Worm (Caenorhabditis elegans) whole organism, L4 larva: Measurements from ENCODE around the gene sap-49.

Experiments
- F10B5.3 ChIP-seq: sonication (generic microtip); optimal IDR thresholded peaks from 2 replicates; lab custom pipeline; 2016; ENCODE audit warnings: mild to moderate bottlenecking, missing genetic modification characterization, missing compliant biosample characterization
- F26F4.8 ChIP-seq: fragments of 200-800 bp; sonication (Bioruptor generic); conservative IDR thresholded peaks from 2 replicates; pipeline ENCODE4 v1.3.6; 2022; ENCODE audit warnings: missing genetic modification characterization, missing compliant biosample characterization
- F37D6.2 ChIP-seq: sonication (generic microtip); optimal IDR thresholded peaks from 2 replicates; lab custom pipeline; 2016; ENCODE audit warnings: mild to moderate bottlenecking, missing genetic modification characterization, missing compliant biosample characterization
- F49E8.2 ChIP-seq: sonication (generic microtip); optimal IDR thresholded peaks from 2 replicates; lab custom pipeline; 2016; ENCODE audit warnings: missing compliant biosample characterization, mild to moderate bottlenecking, missing genetic modification characterization, borderline replicate concordance
- R02D3.7 ChIP-seq: fragments of 150-350 bp; sonication (generic microtip); optimal IDR thresholded peaks from 3 replicates; lab custom pipeline; 2014; ENCODE audit warnings: missing biosample characterization, missing genetic modification characterization
- T20F7.1 ChIP-seq: fragments of 200-800 bp; sonication (Bioruptor generic); optimal IDR thresholded peaks from 2 replicates; lab custom pipeline; 2018; ENCODE audit warnings: mild to moderate bottlenecking, missing genetic modification characterization, missing compliant biosample characterization
- Y105C5A.15 ChIP-seq: fragments of 200-800 bp; sonication (Bioruptor generic); IDR thresholded peaks from 2 replicates; pipeline ENCODE4 v1.3.6; 2022; ENCODE audit warnings: missing genetic modification characterization, missing compliant biosample characterization
- ZK546.5 ChIP-seq, 2 experiments: sonication (generic microtip); optimal IDR thresholded peaks; 2 replicates each; lab custom pipeline; 2017; ENCODE audit warnings: missing biosample characterization in 2 of 2, missing genetic modification characterization in 2 of 2
- aha-1 ChIP-seq: fragments of 150-350 bp; peaks from one replicate; lab custom pipeline; 2014; ENCODE audit warnings: missing biosample characterization, missing genetic modification characterization
- ama-1 ChIP-seq: fragments of 150-350 bp; optimal IDR thresholded peaks from 2 replicates; lab custom pipeline; 2014; ENCODE audit warnings: inconsistent platforms, mixed read lengths
- arid-1 ChIP-seq: fragments of 200-800 bp; sonication (Bioruptor generic); conservative IDR thresholded peaks from 2 replicates; pipeline ENCODE4 v1.3.6; 2022; ENCODE audit warnings: missing genetic modification reagents, missing genetic modification characterization, missing compliant biosample characterization
- attf-4 ChIP-seq: sonication (generic microtip); optimal IDR thresholded peaks from 3 replicates; lab custom pipeline; 2017; ENCODE audit warnings: missing biosample characterization, missing genetic modification characterization
- ceh-32 ChIP-seq: sonication (generic microtip); optimal IDR thresholded peaks from 2 replicates; lab custom pipeline; 2016; ENCODE audit warnings: mild to moderate bottlenecking, missing genetic modification characterization, missing compliant biosample characterization; ENCODE audit not compliant: poor library complexity
- ceh-44 ChIP-seq: fragments of 200-800 bp; sonication (Bioruptor generic); IDR thresholded peaks from 2 replicates; pipeline ENCODE4 v1.3.6; 2022; ENCODE audit warnings: missing genetic modification reagents, missing genetic modification characterization, missing compliant biosample characterization
- ceh-62 ChIP-seq: sonication (generic microtip); optimal IDR thresholded peaks from 2 replicates; lab custom pipeline; 2017; ENCODE audit warnings: missing biosample characterization, missing genetic modification characterization
- ctbp-1 ChIP-seq: fragments of 200-800 bp; sonication (Bioruptor generic); IDR thresholded peaks from 2 replicates; pipeline ENCODE4 v1.3.6; 2022; ENCODE audit warnings: missing genetic modification reagents, missing genetic modification characterization, missing compliant biosample characterization
- daf-12 ChIP-seq: fragments of 150-350 bp; optimal IDR thresholded peaks from 2 replicates; lab custom pipeline; 2014; ENCODE audit warnings: missing biosample characterization, missing genetic modification reagents, missing genetic modification characterization
- dmd-9 ChIP-seq: fragments of 200-800 bp; sonication (Bioruptor generic); IDR thresholded peaks from 2 replicates; pipeline ENCODE4 v1.3.6; 2022; ENCODE audit warnings: missing genetic modification reagents, missing genetic modification characterization, missing compliant biosample characterization
- duxl-1 ChIP-seq: sonication (generic microtip); optimal IDR thresholded peaks from 2 replicates; lab custom pipeline; 2016; ENCODE audit warnings: mild to moderate bottlenecking, missing genetic modification characterization, moderate library complexity, missing compliant biosample characterization; ENCODE audit not compliant: poor library complexity
- fos-1 ChIP-seq: fragments of 150-350 bp; optimal IDR thresholded peaks from 2 replicates; lab custom pipeline; 2014; ENCODE audit warnings: missing biosample characterization, missing genetic modification characterization
- gei-8 ChIP-seq: fragments of 200-800 bp; sonication (Bioruptor generic); optimal IDR thresholded peaks from 2 replicates; lab custom pipeline; 2018; ENCODE audit warnings: mild to moderate bottlenecking, missing genetic modification characterization, missing compliant biosample characterization
- hlh-30 ChIP-seq: sonication (generic microtip); optimal IDR thresholded peaks from 2 replicates; lab custom pipeline; 2017; ENCODE audit warnings: antibody characterized with exemption, mild to moderate bottlenecking, missing genetic modification characterization, missing compliant biosample characterization; ENCODE audit not compliant: insufficient read depth
- jun-1 ChIP-seq: fragments of 150-350 bp; optimal IDR thresholded peaks from 2 replicates; lab custom pipeline; 2014; ENCODE audit warnings: missing biosample characterization, missing genetic modification reagents, missing genetic modification characterization
- lim-7 ChIP-seq: fragments of 200-800 bp; sonication (Bioruptor generic); IDR thresholded peaks from 2 replicates; pipeline ENCODE4 v1.3.6; 2022; ENCODE audit warnings: missing genetic modification characterization, missing compliant biosample characterization
- lin-1 ChIP-seq: fragments of 200-800 bp; sonication (Bioruptor generic); IDR thresholded peaks from 2 replicates; pipeline ENCODE4 v1.3.6; 2022; ENCODE audit warnings: missing genetic modification reagents, missing genetic modification characterization, missing compliant biosample characterization
- lin-13 ChIP-seq: fragments of 150-350 bp; optimal IDR thresholded peaks from 2 replicates; lab custom pipeline; 2014; ENCODE audit warnings: missing biosample characterization, missing genetic modification reagents, missing genetic modification characterization
- lin-38 ChIP-seq: fragments of 200-800 bp; sonication (Bioruptor generic); IDR thresholded peaks from 2 replicates; pipeline ENCODE4 v1.3.6; 2022; ENCODE audit warnings: missing genetic modification reagents, missing genetic modification characterization, missing compliant biosample characterization
- lin-39 ChIP-seq: fragments of 150-350 bp; optimal IDR thresholded peaks from 2 replicates; lab custom pipeline; 2014; ENCODE audit warnings: missing biosample characterization, missing genetic modification reagents, missing genetic modification characterization
- madf-5 ChIP-seq, 2 experiments: fragments of 200-800 bp; sonication (Bioruptor generic); IDR thresholded peaks; 2 replicates each; pipeline ENCODE4 v1.3.6; 2022; ENCODE audit warnings: missing compliant biosample characterization in 2 of 2, missing genetic modification characterization in 2 of 2
- madf-9 ChIP-seq: fragments of 200-800 bp; sonication (Bioruptor generic); conservative IDR thresholded peaks from 2 replicates; pipeline ENCODE4 v1.3.6; 2022; ENCODE audit warnings: missing genetic modification reagents, missing genetic modification characterization, missing compliant biosample characterization
- mep-1 ChIP-seq: fragments of 150-350 bp; sonication (generic microtip); optimal IDR thresholded peaks from 3 replicates; lab custom pipeline; 2014; ENCODE audit warnings: missing biosample characterization, missing genetic modification characterization
- mxl-2 ChIP-seq: fragments of 200-800 bp; sonication (Bioruptor generic); conservative IDR thresholded peaks from 2 replicates; pipeline ENCODE4 v1.3.6; 2022; ENCODE audit warnings: missing genetic modification reagents, missing genetic modification characterization, missing compliant biosample characterization
- nhr-10 ChIP-seq: fragments of 150-350 bp; optimal IDR thresholded peaks from 2 replicates; lab custom pipeline; 2014; ENCODE audit warnings: missing biosample characterization, missing genetic modification characterization
- nhr-11 ChIP-seq: fragments of 150-350 bp; optimal IDR thresholded peaks from 2 replicates; lab custom pipeline; 2014; ENCODE audit warnings: missing biosample characterization, missing genetic modification characterization
- nhr-111 ChIP-seq: fragments of 200-800 bp; sonication (Bioruptor generic); optimal IDR thresholded peaks from 2 replicates; lab custom pipeline; 2018; ENCODE audit warnings: mild to moderate bottlenecking, missing genetic modification characterization, missing compliant biosample characterization
- nhr-25 ChIP-seq: sonication (generic microtip); optimal IDR thresholded peaks from 2 replicates; lab custom pipeline; 2017; ENCODE audit warnings: missing genetic modification characterization, mild to moderate bottlenecking, missing compliant biosample characterization, antibody characterized with exemption, moderate library complexity, borderline replicate concordance; ENCODE audit not compliant: insufficient read depth
- nhr-28 ChIP-seq: fragments of 150-350 bp; optimal IDR thresholded peaks from 2 replicates; lab custom pipeline; 2014; ENCODE audit warnings: missing biosample characterization, missing genetic modification characterization
- nhr-48 ChIP-seq: sonication (generic microtip); optimal IDR thresholded peaks from 2 replicates; lab custom pipeline; 2016; ENCODE audit warnings: mild to moderate bottlenecking, missing genetic modification characterization, missing compliant biosample characterization
- pha-4 ChIP-seq, 2 experiments: fragments of 150-350 bp in 1 of 2; fragments of 200-800 bp in 1 of 2; sonication (Bioruptor generic) in 1 of 2; IDR thresholded peaks in 1 of 2; optimal IDR thresholded peaks in 1 of 2; 2 replicates each; pipeline versions ENCODE4 v1.3.6 to Lab custom; 2014 to 2022; ENCODE audit warnings: missing genetic modification characterization in 2 of 2, missing genetic modification reagents in 2 of 2, missing biosample characterization in 1 of 2, missing compliant biosample characterization in 1 of 2
- pqm-1 ChIP-seq: sonication (generic microtip); optimal IDR thresholded peaks from 2 replicates; lab custom pipeline; 2017; ENCODE audit warnings: missing biosample characterization, missing genetic modification characterization
- saeg-2 ChIP-seq: fragments of 200-800 bp; sonication (Bioruptor generic); IDR thresholded peaks from 2 replicates; pipeline ENCODE4 v1.3.6; 2022; ENCODE audit warnings: missing genetic modification reagents, missing genetic modification characterization, missing compliant biosample characterization
- sdz-12 ChIP-seq: fragments of 200-800 bp; sonication (Bioruptor generic); optimal IDR thresholded peaks from 2 replicates; lab custom pipeline; 2018; ENCODE audit warnings: mild to moderate bottlenecking, missing genetic modification characterization, missing compliant biosample characterization
- skn-1 ChIP-seq: fragments of 150-350 bp; optimal IDR thresholded peaks from 2 replicates; lab custom pipeline; 2014; ENCODE audit warnings: missing biosample characterization, missing genetic modification characterization
- snpc-1.2 ChIP-seq: fragments of 200-800 bp; sonication (Bioruptor generic); IDR thresholded peaks from 2 replicates; pipeline ENCODE4 v1.3.6; 2022; ENCODE audit warnings: missing genetic modification reagents, missing genetic modification characterization, missing compliant biosample characterization
- spr-3 ChIP-seq: fragments of 200-800 bp; sonication (Bioruptor generic); optimal IDR thresholded peaks from 2 replicates; lab custom pipeline; 2018; ENCODE audit warnings: mild to moderate bottlenecking, missing genetic modification characterization, missing compliant biosample characterization
- tra-1 ChIP-seq: fragments of 200-800 bp; sonication (Bioruptor generic); IDR thresholded peaks from 2 replicates; pipeline ENCODE4 v1.3.6; 2022; ENCODE audit warnings: missing genetic modification reagents, missing genetic modification characterization, missing compliant biosample characterization
- unc-130 ChIP-seq: sonication (generic microtip); optimal IDR thresholded peaks from 2 replicates; lab custom pipeline; 2016; ENCODE audit warnings: missing genetic modification reagents, missing genetic modification characterization, missing compliant biosample characterization
- zag-1 ChIP-seq: fragments of 150-350 bp; optimal IDR thresholded peaks from 2 replicates; lab custom pipeline; 2014; ENCODE audit warnings: missing biosample characterization, missing genetic modification characterization
- zip-11 ChIP-seq: fragments of 200-800 bp; sonication (Bioruptor generic); IDR thresholded peaks from 2 replicates; pipeline ENCODE4 v1.3.6; 2022; ENCODE audit warnings: missing genetic modification characterization, missing compliant biosample characterization
- ztf-7 ChIP-seq: fragments of 150-350 bp; optimal IDR thresholded peaks from 2 replicates; lab custom pipeline; 2014; ENCODE audit warnings: missing biosample characterization, missing genetic modification characterization

sap-49 gene

ce11 chrII:8016761-8017160 lies 18.8 kb downstream of the sap-49 start (continued):
- peak; percentile 60; the same call in 1 of the 2 replicates for TF ChIP-seq lin-1 (GFP tag; lab: Robert Waterston, UW)
- peak; percentile 6; the same call in 1 of the 2 replicates for TF ChIP-seq madf-9 (GFP tag; lab: Robert Waterston, UW)
- no peak for TF ChIP-seq daf-12 (tag; lab: Kevin White, UChicago)
- peak; percentile 87 for TF ChIP-seq nhr-28 (tag; lab: Kevin White, UChicago)
- TF ChIP-seq nhr-48 (tag; lab: Kevin White, UChicago) = peak; percentile 96
- no peak for TF ChIP-seq F37D6.2 (tag; lab: Kevin White, UChicago)
- TF ChIP-seq lin-39 (tag; lab: Kevin White, UChicago) = no peak
- TF ChIP-seq R02D3.7 = no peak
- peak; percentile 70 for TF ChIP-seq fos-1 (tag; lab: Kevin White, UChicago)
- TF ChIP-seq lin-13 (GFP tag; lab: Kevin White, UChicago) = peak; percentile 13
- peak; percentile 68; the same call in 1 of the 2 replicates for TF ChIP-seq saeg-2
- TF ChIP-seq madf-5 (GFP tag; IDR thresholded peaks at IDR 0.05; lab: Robert Waterston, UW) = 0 out of 4 replicates have a peak, but pooled peaks of 1 of the 2 experiments have one; percentile 14
- peak; percentile 47; the same call in 1 of the 2 replicates for TF ChIP-seq arid-1 (GFP tag; lab: Robert Waterston, UW)
- TF ChIP-seq mep-1 (tag; lab: Kevin White, UChicago) = peak; percentile 74
- TF ChIP-seq ama-1 (lab: Kevin White, UChicago) = no peak
- no peak for TF ChIP-seq duxl-1
- no peak for TF ChIP-seq nhr-111
- TF ChIP-seq jun-1 (tag; lab: Kevin White, UChicago) = peak; percentile 48
- peak; percentile 53 for TF ChIP-seq nhr-25 (tag; lab: Kevin White, UChicago)
- TF ChIP-seq zip-11 (GFP tag; lab: Robert Waterston, UW) = no peak
- no peak for TF ChIP-seq ctbp-1 (GFP tag; lab: Robert Waterston, UW)
- no peak for TF ChIP-seq F26F4.8 (GFP tag; lab: Robert Waterston, UW)
- TF ChIP-seq aha-1 (tag; lab: Kevin White, UChicago) = peak; percentile 97
- no peak for TF ChIP-seq F49E8.2 (tag; lab: Kevin White, UChicago)
- TF ChIP-seq ZK546.5 (tag; optimal IDR thresholded peaks at IDR 0.05; lab: Kevin White, UChicago) = no peak
- no peak for TF ChIP-seq attf-4 (tag; lab: Kevin White, UChicago)
- TF ChIP-seq nhr-11 = peak; percentile 23
- peak; percentile 72 for TF ChIP-seq nhr-10
- TF ChIP-seq skn-1 = no peak
- TF ChIP-seq sdz-12 = no peak
- peak; percentile 61 for TF ChIP-seq ztf-7 (tag; lab: Kevin White, UChicago)
- no peak for TF ChIP-seq ceh-62 (tag; lab: Kevin White, UChicago)
- TF ChIP-seq pha-4 (GFP tag; IDR thresholded peaks at IDR 0.05; lab: Robert Waterston, UW) = no peak
- TF ChIP-seq pha-4 (tag; optimal IDR thresholded peaks at IDR 0.05; lab: Kevin White, UChicago) = no peak
- TF ChIP-seq Y105C5A.15 (GFP tag; lab: Robert Waterston, UW) = no peak
- TF ChIP-seq lin-38 (GFP tag; lab: Robert Waterston, UW) = peak; percentile 50
- TF ChIP-seq dmd-9 (GFP tag; lab: Robert Waterston, UW) = no peak
- TF ChIP-seq ceh-44 (GFP tag; lab: Robert Waterston, UW) = no peak
- TF ChIP-seq mxl-2 (GFP tag; lab: Robert Waterston, UW) = no peak
- TF ChIP-seq F10B5.3 = no peak
- peak; percentile 95 for TF ChIP-seq hlh-30 (tag; lab: Kevin White, UChicago)
- no peak for TF ChIP-seq gei-8 (GFP tag; lab: Kevin White, UChicago)
- TF ChIP-seq ceh-32 (tag; lab: Kevin White, UChicago) = no peak
- no peak for TF ChIP-seq unc-130 (GFP tag; lab: Kevin White, UChicago)
- no peak for TF ChIP-seq snpc-1.2 (GFP tag; lab: Robert Waterston, UW)
- no peak for TF ChIP-seq spr-3 (GFP tag; lab: Kevin White, UChicago)
- TF ChIP-seq tra-1 (GFP tag; lab: Robert Waterston, UW) = peak; percentile 82
- no peak for TF ChIP-seq lim-7 (GFP tag; lab: Robert Waterston, UW)
- peak; percentile 78 for TF ChIP-seq T20F7.1 (GFP tag; lab: Kevin White, UChicago)
- no peak for TF ChIP-seq zag-1 (tag; lab: Kevin White, UChicago)
- peak; percentile 58 for TF ChIP-seq pqm-1 (tag; lab: Kevin White, UChicago)
